Fruit fly (Drosophila melanogaster) whole organism, embryonic: ENCODE data around the gene Cby.

Experiments used
- Asciz ChIP-seq: fragments of 200-800 bp; sonication (Bioruptor generic); optimal IDR thresholded peaks from 2 replicates; lab custom pipeline; 2017; ENCODE audit warnings: missing biosample characterization, mild to moderate bottlenecking, missing genetic modification characterization, missing genetic modification reagents
- Bgb ChIP-seq: fragments of 200-800 bp; sonication (Bioruptor generic); IDR thresholded peaks from 2 replicates; pipeline ENCODE4 v1.3.6; 2022; ENCODE audit warnings: missing biosample characterization, missing genetic modification characterization; ENCODE audit not compliant: partially characterized antibody
- CG12391 ChIP-seq: fragments of 200-800 bp; sonication (Bioruptor generic); optimal IDR thresholded peaks from 3 replicates; lab custom pipeline; 2018; ENCODE audit warnings: missing biosample characterization, mild to moderate bottlenecking, missing genetic modification characterization, moderate library complexity
- CG14441 ChIP-seq: fragments of 200-800 bp; sonication (Bioruptor generic); IDR thresholded peaks from 2 replicates; pipeline ENCODE4 v1.3.6; 2022; ENCODE audit warnings: missing biosample characterization, missing genetic modification characterization
- CG14860 ChIP-seq: fragments of 200-800 bp; sonication (Bioruptor generic); IDR thresholded peaks from 3 replicates; pipeline ENCODE4 v1.3.6; 2022; ENCODE audit warnings: missing biosample characterization, missing genetic modification characterization; ENCODE audit not compliant: partially characterized antibody
- CG18262 ChIP-seq: fragments of 200-800 bp; optimal IDR thresholded peaks from 3 replicates; lab custom pipeline; 2019; ENCODE audit warnings: missing biosample characterization, mild to moderate bottlenecking, missing genetic modification characterization, moderate library complexity
- CG18476 ChIP-seq: fragments of 200-800 bp; sonication (Bioruptor generic); optimal IDR thresholded peaks from 2 replicates; lab custom pipeline; 2016; ENCODE audit warnings: missing biosample characterization, mild to moderate bottlenecking, missing genetic modification characterization
- CG2116 ChIP-seq: fragments of 200-800 bp; sonication (Bioruptor generic); optimal IDR thresholded peaks from 3 replicates; lab custom pipeline; 2018; ENCODE audit warnings: missing biosample characterization, mild to moderate bottlenecking, missing genetic modification characterization
- CG2129 ChIP-seq: fragments of 200-800 bp; sonication (Bioruptor generic); IDR thresholded peaks from 2 replicates; pipeline ENCODE4 v1.3.6; 2022; ENCODE audit warnings: missing biosample characterization, missing genetic modification characterization; ENCODE audit not compliant: partially characterized antibody
- CG2712 ChIP-seq: fragments of 200-800 bp; optimal IDR thresholded peaks from 3 replicates; lab custom pipeline; 2019; ENCODE audit warnings: missing biosample characterization, mild to moderate bottlenecking, missing genetic modification characterization, moderate library complexity
- CG34224 ChIP-seq: fragments of 200-800 bp; sonication (Bioruptor generic); IDR thresholded peaks from 3 replicates; pipeline ENCODE4 v1.3.6; 2022; ENCODE audit warnings: missing biosample characterization, missing genetic modification characterization; ENCODE audit not compliant: partially characterized antibody
- CG34422 ChIP-seq: fragments of 200-800 bp; sonication (Bioruptor generic); IDR thresholded peaks from 3 replicates; pipeline ENCODE4 v1.3.6; 2022; ENCODE audit warnings: missing biosample characterization, missing genetic modification characterization
- CG4854 ChIP-seq: fragments of 200-800 bp; sonication (Bioruptor generic); optimal IDR thresholded peaks from 2 replicates; lab custom pipeline; 2016; ENCODE audit warnings: missing biosample characterization, missing genetic modification characterization, inconsistent platforms
- CG6854 ChIP-seq: fragments of 200-800 bp; sonication (Bioruptor generic); optimal IDR thresholded peaks from 3 replicates; lab custom pipeline; 2017; ENCODE audit warnings: missing biosample characterization, mild to moderate bottlenecking, missing genetic modification characterization
- Drgx ChIP-seq: fragments of 200-800 bp; sonication (Bioruptor generic); IDR thresholded peaks from 2 replicates; pipeline ENCODE4 v1.3.6; 2022; ENCODE audit warnings: missing biosample characterization, missing genetic modification characterization
- Ets65A ChIP-seq: fragments of 200-800 bp; sonication (Bioruptor generic); peaks from one replicate; lab custom pipeline; 2016; ENCODE audit warnings: missing biosample characterization, missing genetic modification characterization
- Ets97D ChIP-seq: fragments of 200-800 bp; sonication (Bioruptor generic); optimal IDR thresholded peaks from 3 replicates; lab custom pipeline; 2016; ENCODE audit warnings: missing biosample characterization, missing genetic modification characterization
- HLH4C ChIP-seq: fragments of 200-800 bp; sonication (Bioruptor generic); IDR thresholded peaks from 3 replicates; pipeline ENCODE4 v1.3.6; 2022; ENCODE audit warnings: missing biosample characterization, missing genetic modification characterization; ENCODE audit not compliant: partially characterized antibody
- Nf-YC ChIP-seq: fragments of 200-800 bp; optimal IDR thresholded peaks from 3 replicates; lab custom pipeline; 2019; ENCODE audit warnings: missing biosample characterization, mild to moderate bottlenecking, missing genetic modification characterization, moderate library complexity
- Ptx1 ChIP-seq: fragments of 200-800 bp; sonication (Bioruptor generic); IDR thresholded peaks from 2 replicates; pipeline ENCODE4 v1.3.6; 2022; ENCODE audit warnings: missing biosample characterization, missing genetic modification characterization
- Rx ChIP-seq: fragments of 200-800 bp; sonication (Bioruptor generic); IDR thresholded peaks from 2 replicates; pipeline ENCODE4 v1.3.6; 2022; ENCODE audit warnings: missing biosample characterization, missing genetic modification characterization
- Scr ChIP-seq: fragments of 200-800 bp; sonication (Bioruptor generic); IDR thresholded peaks from 2 replicates; pipeline ENCODE4 v1.3.6; 2022; ENCODE audit warnings: missing biosample characterization, missing genetic modification characterization; ENCODE audit not compliant: partially characterized antibody
- Sox102F ChIP-seq: fragments of 200-800 bp; sonication (Bioruptor generic); optimal IDR thresholded peaks from 2 replicates; lab custom pipeline; 2018; ENCODE audit warnings: missing biosample characterization, mild to moderate bottlenecking, missing genetic modification characterization, moderate library complexity
- Ssrp ChIP-seq: fragments of 200-800 bp; sonication (Bioruptor generic); optimal IDR thresholded peaks from 2 replicates; lab custom pipeline; 2018; ENCODE audit warnings: missing biosample characterization, mild to moderate bottlenecking, missing genetic modification characterization, moderate library complexity
- bab2 ChIP-seq: fragments of 200-800 bp; sonication (Bioruptor generic); optimal IDR thresholded peaks from 2 replicates; lab custom pipeline; 2016; ENCODE audit warnings: missing biosample characterization, missing genetic modification characterization
- bsh ChIP-seq, 2 experiments: fragments of 200-800 bp; sonication (Bioruptor generic); optimal IDR thresholded peaks; 2 replicates each; lab custom pipeline; 2017 to 2018; ENCODE audit warnings: mild to moderate bottlenecking in 2 of 2, missing biosample characterization in 2 of 2, missing genetic modification characterization in 2 of 2, moderate library complexity in 1 of 2
- crol ChIP-seq: fragments of 200-800 bp; sonication (Bioruptor generic); IDR thresholded peaks from 2 replicates; pipeline ENCODE4 v1.3.6; 2022; ENCODE audit warnings: missing biosample characterization, missing genetic modification characterization
- dmrt11E ChIP-seq: fragments of 200-800 bp; sonication (Bioruptor generic); optimal IDR thresholded peaks from 3 replicates; lab custom pipeline; 2018; ENCODE audit warnings: missing biosample characterization, mild to moderate bottlenecking, missing genetic modification characterization, moderate library complexity
- ems ChIP-seq: fragments of 200-800 bp; sonication (Bioruptor generic); optimal IDR thresholded peaks from 3 replicates; lab custom pipeline; 2016; ENCODE audit warnings: missing biosample characterization, missing genetic modification characterization
- esg ChIP-seq: fragments of 200-800 bp; sonication (Bioruptor generic); conservative IDR thresholded peaks from 2 replicates; pipeline ENCODE4 v1.3.6; 2022; ENCODE audit warnings: missing biosample characterization, missing genetic modification characterization
- exex ChIP-seq: fragments of 200-800 bp; sonication (Bioruptor generic); optimal IDR thresholded peaks from 4 replicates; lab custom pipeline; 2018; ENCODE audit warnings: missing biosample characterization, mild to moderate bottlenecking, missing genetic modification characterization, moderate library complexity
- gem ChIP-seq: fragments of 200-800 bp; sonication (Bioruptor generic); optimal IDR thresholded peaks from 2 replicates; lab custom pipeline; 2019; ENCODE audit warnings: missing biosample characterization, mild to moderate bottlenecking, missing genetic modification characterization, moderate library complexity
- hth ChIP-seq: fragments of >200 bp; optimal IDR thresholded peaks from 2 replicates; lab custom pipeline; 2017; ENCODE audit warnings: inconsistent platforms
- lola ChIP-seq, 3 experiments: fragments of >200 bp in 2 of 3; fragments of 200-800 bp in 1 of 3; sonication (Bioruptor generic) in 1 of 3; optimal IDR thresholded peaks; 2 replicates each; lab custom pipeline; 2017 to 2019; ENCODE audit warnings: missing biosample characterization in 3 of 3, missing genetic modification characterization in 3 of 3, mild to moderate bottlenecking in 1 of 3, moderate library complexity in 1 of 3
- nmo ChIP-seq: fragments of 200-800 bp; sonication (Bioruptor generic); optimal IDR thresholded peaks from 2 replicates; lab custom pipeline; 2018; ENCODE audit warnings: missing biosample characterization, mild to moderate bottlenecking, missing genetic modification characterization, moderate library complexity
- otp ChIP-seq: fragments of 200-800 bp; sonication (Bioruptor generic); IDR thresholded peaks from 3 replicates; pipeline ENCODE4, ENCODE4 v1.3.6; 2022; ENCODE audit warnings: missing biosample characterization, missing genetic modification characterization
- phol ChIP-seq: fragments of 200-800 bp; sonication (Bioruptor generic); optimal IDR thresholded peaks from 3 replicates; lab custom pipeline; 2018; ENCODE audit warnings: missing biosample characterization, mild to moderate bottlenecking, missing genetic modification characterization, moderate library complexity
- pros ChIP-seq: fragments of 200-800 bp; sonication (Bioruptor generic); optimal IDR thresholded peaks from 3 replicates; lab custom pipeline; 2019; ENCODE audit warnings: missing biosample characterization, mild to moderate bottlenecking, missing genetic modification characterization, moderate library complexity
- psq ChIP-seq: fragments of 200-800 bp; sonication (Bioruptor generic); optimal IDR thresholded peaks from 2 replicates; lab custom pipeline; 2017; ENCODE audit warnings: missing biosample characterization, missing genetic modification characterization
- ranshi ChIP-seq: fragments of 200-800 bp; sonication (Bioruptor generic); IDR thresholded peaks from 2 replicates; pipeline ENCODE4 v1.3.6; 2022; ENCODE audit warnings: missing biosample characterization, missing genetic modification characterization
- row ChIP-seq: fragments of 200-800 bp; sonication (Bioruptor generic); IDR thresholded peaks from 3 replicates; pipeline ENCODE4 v1.3.6; 2022; ENCODE audit warnings: missing biosample characterization, missing genetic modification characterization
- sens ChIP-seq: fragments of 200-800 bp; sonication (Bioruptor generic); peaks from one replicate; lab custom pipeline; 2016; ENCODE audit warnings: missing biosample characterization, missing genetic modification characterization
- zen ChIP-seq: fragments of 200-800 bp; sonication (Bioruptor generic); optimal IDR thresholded peaks from 3 replicates; lab custom pipeline; 2018; ENCODE audit warnings: missing biosample characterization, mild to moderate bottlenecking, missing genetic modification characterization, moderate library complexity
- zf30C ChIP-seq: fragments of 200-800 bp; sonication (Bioruptor generic); optimal IDR thresholded peaks from 3 replicates; lab custom pipeline; 2018; ENCODE audit warnings: missing biosample characterization, mild to moderate bottlenecking, missing genetic modification characterization
- zfh1 ChIP-seq: fragments of 200-800 bp; sonication (Bioruptor generic); IDR thresholded peaks from 3 replicates; pipeline ENCODE4 v1.3.6; 2022; ENCODE audit warnings: missing biosample characterization, missing genetic modification characterization

Gene Cby

DNA sequence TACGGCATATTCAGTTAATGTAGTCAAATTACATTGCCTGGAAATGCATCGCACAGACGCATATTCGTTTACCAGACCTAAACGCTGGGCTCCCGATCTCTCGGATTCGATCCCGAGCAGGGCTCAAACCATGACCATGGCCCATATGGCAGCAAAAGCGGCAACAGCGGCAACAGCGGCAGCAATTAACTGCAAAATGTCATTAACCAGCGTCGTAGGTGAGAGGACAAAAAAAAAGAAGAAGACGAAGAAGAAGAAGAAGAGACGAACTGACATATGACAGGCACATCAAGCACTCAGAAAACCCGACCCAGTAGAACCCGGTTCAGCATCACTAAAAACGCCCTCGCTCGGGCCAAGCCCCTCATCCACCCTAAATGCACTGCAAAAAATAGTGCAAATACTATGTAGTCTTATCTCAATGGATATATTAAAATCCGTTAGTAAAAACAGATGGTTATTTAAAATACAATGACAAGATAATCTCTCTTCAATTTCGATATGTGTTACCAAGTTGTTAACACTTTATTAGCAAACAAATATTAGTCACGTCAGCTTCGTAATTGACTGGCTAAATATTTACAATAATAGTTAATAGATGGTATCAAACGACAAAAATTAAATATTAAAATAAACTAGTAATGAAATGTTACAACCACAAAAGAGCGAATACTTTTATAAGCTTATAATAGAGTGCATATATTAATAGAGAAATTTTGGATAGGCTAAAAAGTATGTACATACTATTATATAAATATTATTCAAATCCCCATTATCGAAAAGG is 41.8 kb upstream of the Cby start (continued):
- TF ChIP-seq hth (lab: Kevin White, UChicago) (no peak), lola (GFP tag; optimal IDR thresholded peaks at IDR 0.05; lab: Kevin White, UChicago) (peak in 1 of 3 experiments; percentile 56), zen (tag; lab: Kevin White, UChicago) (peak; percentile 75), CG6854 (GFP tag; lab: Kevin White, UChicago) (no peak), CG4854 (GFP tag; lab: Kevin White, UChicago) (no peak), Bgb (GFP tag; lab: Robert Waterston, UW) (no peak)

DNA sequence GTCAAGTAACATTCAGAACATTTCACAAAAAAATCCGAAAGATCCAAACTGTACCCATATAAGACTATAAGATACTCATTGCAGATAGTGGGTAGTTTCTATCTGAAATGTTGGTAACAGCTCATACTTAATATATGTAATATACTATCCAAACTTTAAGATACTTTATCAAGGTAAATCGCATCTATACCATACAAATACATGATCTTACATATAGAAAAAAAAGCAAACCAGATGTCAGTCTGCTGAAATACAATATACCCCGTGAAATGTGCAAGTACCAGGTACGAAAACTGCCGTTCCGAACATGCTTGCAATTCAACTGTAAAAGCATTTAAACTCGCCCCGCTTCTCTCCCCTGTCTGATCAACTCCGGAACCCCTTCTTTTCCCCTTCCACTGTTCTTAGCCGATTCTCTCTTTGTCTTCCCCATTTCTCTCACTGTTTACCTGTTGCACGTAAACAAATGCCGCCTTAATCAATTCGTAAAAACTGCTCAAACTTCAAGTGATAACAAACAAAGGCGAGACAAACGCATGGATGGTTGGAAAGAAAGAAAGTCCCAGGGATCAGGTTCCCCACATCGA is 40.3 kb upstream of the Cby start:
- 0 out of 3 replicates have a peak, but pooled peaks have one; percentile 23 for TF ChIP-seq CG34422 (GFP tag; lab: Robert Waterston, UW)
- TF ChIP-seq lola (GFP tag; optimal IDR thresholded peaks at IDR 0.05; lab: Kevin White, UChicago) = peak in 1 of 3 experiments; percentile 3
- TF ChIP-seq CG34224 (GFP tag; lab: Robert Waterston, UW) = no peak
- TF ChIP-seq CG2116 (GFP tag; lab: Kevin White, UChicago) = no peak
- TF ChIP-seq row (GFP tag; lab: Robert Waterston, UW) = peak; percentile 54; the same call in 2 of the 3 replicates
- no peak for TF ChIP-seq exex (tag; lab: Kevin White, UChicago)
- peak; percentile 11 for TF ChIP-seq Ets65A (GFP tag; lab: Kevin White, UChicago)
- TF ChIP-seq ems (GFP tag; lab: Kevin White, UChicago) = no peak
- TF ChIP-seq Nf-YC = no peak
- TF ChIP-seq zfh1 (GFP tag; lab: Robert Waterston, UW) = 0 out of 3 replicates have a peak, but pooled peaks have one; percentile 21
- TF ChIP-seq CG2129 (GFP tag; lab: Robert Waterston, UW) = no peak
- TF ChIP-seq gem (tag; lab: Kevin White, UChicago) = peak; percentile 11
- peak; percentile 9 for TF ChIP-seq dmrt11E (tag; lab: Kevin White, UChicago)
- TF ChIP-seq Asciz (GFP tag; lab: Kevin White, UChicago) = no peak
- TF ChIP-seq phol (tag; lab: Kevin White, UChicago) = peak; percentile 20
- TF ChIP-seq pros (GFP tag; lab: Kevin White, UChicago) = peak; percentile 43
- TF ChIP-seq nmo (GFP tag; lab: Kevin White, UChicago) = peak; percentile 30
- peak; percentile 25 for TF ChIP-seq Sox102F (GFP tag; lab: Kevin White, UChicago)
- no peak for TF ChIP-seq psq
- TF ChIP-seq Rx = no peak
- peak; percentile 2 for TF ChIP-seq sens
- peak; percentile 65 for TF ChIP-seq zf30C (GFP tag; lab: Kevin White, UChicago)
- no peak for TF ChIP-seq Scr
- no peak for TF ChIP-seq bab2
- TF ChIP-seq otp (GFP tag; lab: Robert Waterston, UW) = 0 out of 3 replicates have a peak, but pooled peaks have one; percentile 11
- TF ChIP-seq ranshi (GFP tag; lab: Robert Waterston, UW) = 0 out of 2 replicates have a peak, but pooled peaks have one; percentile 21
- TF ChIP-seq Ptx1 = 0 out of 2 replicates have a peak, but pooled peaks have one; percentile 21
- TF ChIP-seq Ets97D = no peak
- peak; percentile 7 for TF ChIP-seq CG18262 (tag; lab: Kevin White, UChicago)
- TF ChIP-seq CG14860 (GFP tag; lab: Robert Waterston, UW) = 0 out of 3 replicates have a peak, but pooled peaks have one; percentile 16
- peak in 1 of 2 experiments; percentile 45 for TF ChIP-seq bsh (GFP tag; optimal IDR thresholded peaks at IDR 0.05; lab: Kevin White, UChicago)
- TF ChIP-seq crol (GFP tag; lab: Robert Waterston, UW) = peak; percentile 87; the same call in 1 of the 2 replicates
- no peak for TF ChIP-seq CG14441
- TF ChIP-seq HLH4C (GFP tag; lab: Robert Waterston, UW) = peak; percentile 38; the same call in 2 of the 3 replicates
- TF ChIP-seq CG12391 (tag; lab: Kevin White, UChicago) = peak; percentile 15
- peak; percentile 34 for TF ChIP-seq CG2712 (tag; lab: Kevin White, UChicago)
- peak; percentile 2 for TF ChIP-seq Ssrp (tag; lab: Kevin White, UChicago)
- 0 out of 2 replicates have a peak, but pooled peaks have one; percentile 9 for TF ChIP-seq esg (GFP tag; lab: Robert Waterston, UW)
- peak; percentile 34; the same call in 1 of the 2 replicates for TF ChIP-seq Drgx (GFP tag; lab: Robert Waterston, UW)
- TF ChIP-seq CG18476 (GFP tag; lab: Kevin White, UChicago) = no peak
